Fruit fly (Drosophila melanogaster): ENCODE measurements around the gene Syn.

Gene Syn

DNA sequence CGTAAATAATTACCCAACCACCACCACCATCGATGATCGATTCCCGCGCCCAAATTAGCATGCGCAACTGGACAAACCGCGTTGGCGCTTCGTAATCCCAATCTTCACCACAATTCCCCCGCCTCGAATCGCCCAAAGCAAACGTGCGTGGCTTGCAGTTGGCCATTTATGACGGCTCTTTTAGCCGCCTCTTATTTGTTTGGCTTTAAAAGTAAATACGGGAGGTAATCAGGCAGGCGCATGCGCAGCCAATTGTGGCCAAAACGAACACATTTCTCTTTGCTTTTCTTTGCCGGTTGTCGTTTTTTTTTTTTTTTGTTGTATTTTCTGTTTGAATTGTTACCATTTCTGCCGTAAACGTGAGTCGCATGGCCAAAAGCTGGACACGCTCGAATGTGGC, 39.9 kb upstream of the Syn start (continued):
- peak; percentile 80 for TF ChIP-seq ATbp (GFP tag; optimal IDR thresholded peaks at IDR 0.05)
- TF ChIP-seq crol (GFP tag; IDR thresholded peaks at IDR 0.05), result no peak
- no peak for TF ChIP-seq CG9727 (GFP tag; optimal IDR thresholded peaks at IDR 0.05)
- no peak for TF ChIP-seq phol (tag; optimal IDR thresholded peaks at IDR 0.05)
- TF ChIP-seq klu (GFP tag; IDR thresholded peaks at IDR 0.05), result no peak
- no peak for TF ChIP-seq grau (tag; optimal IDR thresholded peaks at IDR 0.05)
- TF ChIP-seq sisA (GFP tag; IDR thresholded peaks at IDR 0.05), result no peak
- TF ChIP-seq wor (GFP tag; IDR thresholded peaks at IDR 0.05), result no peak
- TF ChIP-seq CG4820 (GFP tag; optimal IDR thresholded peaks at IDR 0.05), result no peak
- TF ChIP-seq vnd (GFP tag; IDR thresholded peaks at IDR 0.05; ENCODE audit: partially characterized antibody), result no peak
- TF ChIP-seq run (tag; optimal IDR thresholded peaks at IDR 0.05), result no peak
- no peak for TF ChIP-seq Sox100B (GFP tag; optimal IDR thresholded peaks at IDR 0.05)
- TF ChIP-seq CG12236 (GFP tag; optimal IDR thresholded peaks at IDR 0.05), result peak; percentile 1
- TF ChIP-seq Med (GFP tag), result peak; percentile 43
- TF ChIP-seq slou (GFP tag; optimal IDR thresholded peaks at IDR 0.05), result no peak
- TF ChIP-seq sens-2 (GFP tag; IDR thresholded peaks at IDR 0.05), result peak; percentile 24; the same call in 1 of the 2 replicates
- 0 out of 4 replicates have a peak, but pooled peaks have one; percentile 48 for TF ChIP-seq chinmo (GFP tag; IDR thresholded peaks at IDR 0.05; ENCODE audit: partially characterized antibody)
- TF ChIP-seq crc (GFP tag; optimal IDR thresholded peaks at IDR 0.05), result no peak
- TF ChIP-seq disco-r (GFP tag; optimal IDR thresholded peaks at IDR 0.05), result no peak
- TF ChIP-seq z (GFP tag; IDR thresholded peaks at IDR 0.05), result no peak
- TF ChIP-seq ap (GFP tag; IDR thresholded peaks at IDR 0.05), result peak; percentile 13; the same call in 1 of the 2 replicates
- TF ChIP-seq Dad (GFP tag; optimal IDR thresholded peaks at IDR 0.05), result no peak
- TF ChIP-seq Nf-YC (tag; optimal IDR thresholded peaks at IDR 0.05), result no peak
- TF ChIP-seq Oaz (GFP tag; IDR thresholded peaks at IDR 0.05), result no peak
- no peak for TF ChIP-seq ftz-f1 (GFP tag; optimal IDR thresholded peaks at IDR 0.05)
- no peak for TF ChIP-seq MBD-R2 (GFP tag; IDR thresholded peaks at IDR 0.05)
- no peak for TF ChIP-seq Hr39 (optimal IDR thresholded peaks at IDR 0.05)
- no peak for TF ChIP-seq dimm (GFP tag; IDR thresholded peaks at IDR 0.05)
- TF ChIP-seq Ets65A (GFP tag), result peak; percentile 86
- no peak for TF ChIP-seq Eip74EF (GFP tag; optimal IDR thresholded peaks at IDR 0.05)
- TF ChIP-seq NC2β (GFP tag; optimal IDR thresholded peaks at IDR 0.05), result no peak
- no peak for TF ChIP-seq CG10274 (GFP tag; optimal IDR thresholded peaks at IDR 0.05)
- no peak for TF ChIP-seq Lpt (GFP tag; optimal IDR thresholded peaks at IDR 0.05)
- TF ChIP-seq CG12942 (GFP tag; optimal IDR thresholded peaks at IDR 0.05), result no peak
- TF ChIP-seq sd (tag; optimal IDR thresholded peaks at IDR 0.05), result no peak
- no peak for TF ChIP-seq CG6175 (GFP tag; IDR thresholded peaks at IDR 0.05)
- TF ChIP-seq Dll (GFP tag; IDR thresholded peaks at IDR 0.05; ENCODE audit: partially characterized antibody), result no peak
- TF ChIP-seq luna (GFP tag; optimal IDR thresholded peaks at IDR 0.05), result no peak
- no peak for TF ChIP-seq lov (optimal IDR thresholded peaks at IDR 0.05)
- TF ChIP-seq lov (GFP tag; IDR thresholded peaks at IDR 0.05), result no peak
- TF ChIP-seq CG34422 (GFP tag; IDR thresholded peaks at IDR 0.05), result no peak
- TF ChIP-seq Nf-YB (GFP tag; optimal IDR thresholded peaks at IDR 0.05), result no peak
- TF ChIP-seq CG10959 (GFP tag; IDR thresholded peaks at IDR 0.05), result no peak
- TF ChIP-seq CG10654 (GFP tag; optimal IDR thresholded peaks at IDR 0.05), result no peak
- no peak for TF ChIP-seq CG8290 (GFP tag; optimal IDR thresholded peaks at IDR 0.05)
- no peak for TF ChIP-seq CG8290 (tag; optimal IDR thresholded peaks at IDR 0.05)
- no peak for TF ChIP-seq fru (optimal IDR thresholded peaks at IDR 0.05)
- peak; percentile 10 for TF ChIP-seq Asciz (GFP tag; optimal IDR thresholded peaks at IDR 0.05)
- TF ChIP-seq Dref (GFP tag; IDR thresholded peaks at IDR 0.05), result no peak
- TF ChIP-seq CG17612 (GFP tag; IDR thresholded peaks at IDR 0.05), result no peak
- no peak for TF ChIP-seq CG6854 (GFP tag; optimal IDR thresholded peaks at IDR 0.05)
- TF ChIP-seq D (optimal IDR thresholded peaks at IDR 0.05), result no peak
- TF ChIP-seq D (GFP tag; optimal IDR thresholded peaks at IDR 0.05), result no peak
- TF ChIP-seq CG2889 (GFP tag; IDR thresholded peaks at IDR 0.05), result no peak
- no peak for TF ChIP-seq CG12769 (tag; optimal IDR thresholded peaks at IDR 0.05)

Data from whole organism, embryonic.